Fruit fly (Drosophila melanogaster): Measurements from ENCODE around the gene CG1958.

CG1958 gene

DNA sequence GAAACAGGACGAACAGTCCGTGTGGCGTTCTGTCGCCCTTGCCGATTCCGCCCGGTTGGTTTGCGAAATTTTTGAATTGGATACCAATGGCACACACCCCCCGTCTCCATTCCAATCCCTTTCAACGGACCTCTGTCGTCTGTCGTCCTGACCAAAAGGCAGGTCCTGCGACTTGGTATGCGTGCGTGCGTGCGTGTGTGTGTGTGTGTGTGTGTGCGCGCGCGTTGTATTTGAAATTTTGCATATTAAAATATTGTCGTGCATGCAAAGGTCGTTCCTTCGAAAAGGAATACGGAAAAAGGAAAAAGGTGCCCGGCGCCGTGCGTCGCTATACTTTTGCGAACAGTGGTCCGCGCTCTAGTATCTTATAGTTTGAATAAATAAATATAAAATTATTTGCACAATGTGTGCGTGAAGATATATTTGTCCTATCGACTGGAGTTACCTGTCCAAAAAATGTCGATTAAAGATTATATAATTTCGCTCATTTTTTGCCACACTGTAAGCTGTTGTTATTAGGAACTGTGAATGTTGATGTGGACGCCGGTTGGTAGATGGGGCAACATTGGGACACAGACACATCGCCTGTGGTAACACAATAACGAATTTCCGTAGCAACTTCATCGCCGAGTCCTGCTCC, 4.8 kb downstream of the CG1958 start:
- TF ChIP-seq Pif1A (GFP tag; optimal IDR thresholded peaks at IDR 0.05) (no peak), CG14655 (GFP tag; optimal IDR thresholded peaks at IDR 0.05) (no peak), Pif1B (GFP tag; optimal IDR thresholded peaks at IDR 0.05) (no peak), CG10348 (GFP tag; IDR thresholded peaks at IDR 0.05) (no peak), rn (GFP tag; IDR thresholded peaks at IDR 0.05) (no peak), CG15710 (tag; optimal IDR thresholded peaks at IDR 0.05) (no peak), CG9948 (tag; optimal IDR thresholded peaks at IDR 0.05) (no peak), CG4496 (GFP tag; IDR thresholded peaks at IDR 0.05) (no peak), D1 (tag; optimal IDR thresholded peaks at IDR 0.05) (no peak), CG32121 (GFP tag; IDR thresholded peaks at IDR 0.05) (no peak), EcR (GFP tag; optimal IDR thresholded peaks at IDR 0.05) (no peak), CG13204 (GFP tag; optimal IDR thresholded peaks at IDR 0.05) (no peak), CG34367 (tag; optimal IDR thresholded peaks at IDR 0.05) (no peak), CG12605 (GFP tag; IDR thresholded peaks at IDR 0.05) (no peak)

DNA sequence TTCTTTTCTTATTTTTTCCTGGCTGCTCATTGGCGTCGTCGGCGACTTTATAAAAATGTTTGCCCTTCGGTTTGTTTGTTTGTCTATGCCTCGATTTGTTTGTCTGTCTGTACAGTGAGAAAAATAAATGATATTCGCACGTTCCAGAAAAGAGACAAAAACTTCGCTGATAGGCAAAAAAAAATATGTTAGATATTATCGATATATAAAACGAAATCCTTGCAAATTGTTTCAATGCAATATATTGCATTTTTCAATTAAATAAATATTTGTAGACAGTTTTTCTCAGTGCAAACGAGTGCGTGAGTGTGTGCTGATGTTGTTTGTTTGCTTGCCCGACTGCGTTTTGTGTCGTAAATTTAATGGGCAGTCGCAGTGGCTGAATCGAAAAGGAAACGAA, 10.3 kb downstream of the CG1958 start:
- TF ChIP-seq CG10348 (GFP tag; IDR thresholded peaks at IDR 0.05) (no peak), CG12605 (GFP tag; IDR thresholded peaks at IDR 0.05) (no peak), EcR (GFP tag; optimal IDR thresholded peaks at IDR 0.05) (no peak), Pif1B (GFP tag; optimal IDR thresholded peaks at IDR 0.05) (no peak), CG32121 (GFP tag; IDR thresholded peaks at IDR 0.05) (no peak), CG8159 (tag; optimal IDR thresholded peaks at IDR 0.05) (peak; percentile 1), Ets98B (GFP tag; IDR thresholded peaks at IDR 0.05) (no peak)

DNA sequence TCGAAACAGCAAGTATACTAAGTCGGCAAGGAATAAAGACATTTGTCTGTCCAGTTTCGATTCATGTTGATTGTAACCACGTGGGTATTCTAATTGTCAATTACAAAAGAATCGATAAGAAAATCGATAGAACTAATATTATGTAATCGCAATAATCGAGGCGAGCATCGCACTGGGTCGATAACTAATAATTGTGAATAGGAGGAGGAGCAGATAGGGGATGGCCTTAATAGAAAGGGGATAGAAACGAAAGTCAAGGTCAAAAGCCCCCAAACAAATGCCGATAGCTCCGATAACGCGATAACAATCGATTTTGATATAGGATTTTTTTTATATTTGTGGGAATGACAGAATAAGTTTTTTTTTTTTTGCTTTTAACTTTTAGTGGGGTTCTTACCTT, 18.3 kb downstream of the CG1958 start:
- TF ChIP-seq CG17806 (tag; optimal IDR thresholded peaks at IDR 0.05) (no peak), D1 (tag; optimal IDR thresholded peaks at IDR 0.05) (no peak), CG12605 (GFP tag; IDR thresholded peaks at IDR 0.05) (no peak), Snoo (tag; optimal IDR thresholded peaks at IDR 0.05) (no peak), Ets98B (GFP tag; IDR thresholded peaks at IDR 0.05) (no peak), CG14655 (GFP tag; optimal IDR thresholded peaks at IDR 0.05) (no peak), fd96Ca (GFP tag; IDR thresholded peaks at IDR 0.05) (no peak), CG13204 (GFP tag; optimal IDR thresholded peaks at IDR 0.05) (no peak), CG4496 (GFP tag; IDR thresholded peaks at IDR 0.05) (no peak), rn (GFP tag; IDR thresholded peaks at IDR 0.05) (no peak)

DNA sequence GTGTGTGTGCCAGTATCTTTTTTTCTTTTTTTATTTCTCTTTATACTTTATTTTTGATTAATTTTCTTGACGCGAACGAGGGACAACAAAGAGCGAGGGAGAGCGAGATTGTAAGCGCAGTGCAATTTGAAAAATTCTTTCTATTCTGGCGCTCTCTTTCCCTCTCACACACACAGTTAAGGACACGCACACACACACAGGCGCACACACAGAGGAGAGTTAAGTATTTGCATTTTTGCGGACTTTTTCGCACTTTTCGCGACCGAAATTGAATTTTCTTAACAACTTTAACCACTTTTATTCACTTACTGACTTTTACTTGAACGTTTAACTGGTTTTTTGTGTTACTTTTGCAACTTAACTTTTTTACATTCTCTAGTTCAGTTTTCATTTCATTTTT, 18.7 kb downstream of the CG1958 start:
- TF ChIP-seq CG8159 (tag; optimal IDR thresholded peaks at IDR 0.05) (no peak), CG13204 (GFP tag; optimal IDR thresholded peaks at IDR 0.05) (no peak)

DNA sequence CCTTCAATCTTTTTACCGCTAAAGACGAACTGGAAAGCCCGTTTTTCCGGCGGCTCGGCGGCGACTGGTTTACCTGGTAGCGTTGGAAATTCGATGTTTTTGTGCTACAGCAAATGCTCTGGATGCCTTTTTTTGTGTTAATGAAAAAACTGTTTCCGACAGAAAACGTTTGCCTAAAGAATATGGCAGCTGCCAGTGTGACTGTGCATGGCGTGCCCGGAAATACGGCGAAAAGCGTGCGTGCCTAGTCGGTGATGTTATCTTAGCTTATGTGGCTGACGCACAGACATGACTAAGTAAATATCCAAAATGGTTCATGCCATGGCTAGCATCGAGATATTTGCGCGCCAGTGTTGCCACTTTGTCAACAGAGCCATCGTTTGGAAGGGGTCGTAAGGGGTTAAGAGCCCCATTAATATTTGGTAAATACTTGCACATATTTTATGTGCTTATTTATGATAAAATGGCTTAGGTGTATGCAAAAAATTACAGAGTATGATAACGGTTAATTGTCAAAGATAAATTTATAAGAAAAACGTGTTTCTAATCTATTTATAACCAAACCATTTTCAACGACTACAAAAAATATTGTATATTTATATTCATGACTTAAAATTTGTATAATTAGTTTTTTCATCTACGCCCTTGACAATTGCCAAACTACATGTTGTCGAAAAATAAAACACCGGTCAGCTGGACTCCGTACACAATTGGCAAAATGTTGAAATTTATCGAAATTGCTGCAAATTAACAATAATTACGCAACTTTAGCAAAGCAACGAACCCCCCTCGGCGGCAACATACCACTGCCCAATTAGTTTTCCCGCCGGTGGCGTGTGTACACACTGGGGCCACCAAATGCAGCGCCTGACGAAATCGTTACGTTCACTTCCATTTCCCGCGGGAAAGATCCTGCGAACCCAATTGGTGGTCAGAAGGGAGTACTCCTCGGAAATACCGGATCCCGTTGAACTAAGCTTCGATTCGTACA, 19.6 kb downstream of the CG1958 start, which contains the start of gene CG2059:
Gene CG2059, plus strand, starts transcription at position 364 of the 991 bp plus-strand sequence.
- TF ChIP-seq gl (tag; optimal IDR thresholded peaks at IDR 0.05) (no peak), rn (GFP tag; IDR thresholded peaks at IDR 0.05) (no peak), fd96Ca (GFP tag; IDR thresholded peaks at IDR 0.05) (peak; percentile 65; the same call in 2 of the 3 replicates), Pif1B (GFP tag; optimal IDR thresholded peaks at IDR 0.05) (no peak), Ets98B (GFP tag; IDR thresholded peaks at IDR 0.05) (peak; percentile 18; the same call in 1 of the 2 replicates), EcR (GFP tag; optimal IDR thresholded peaks at IDR 0.05) (peak; percentile 39), CG4496 (GFP tag; IDR thresholded peaks at IDR 0.05) (peak; percentile 54; the same call in 1 of the 3 replicates), CG32121 (GFP tag; IDR thresholded peaks at IDR 0.05) (no peak), CG8159 (tag; optimal IDR thresholded peaks at IDR 0.05) (peak; percentile 24), CG8301 (tag; optimal IDR thresholded peaks at IDR 0.05) (peak; percentile 12), CG12605 (GFP tag; IDR thresholded peaks at IDR 0.05) (no peak)

DNA sequence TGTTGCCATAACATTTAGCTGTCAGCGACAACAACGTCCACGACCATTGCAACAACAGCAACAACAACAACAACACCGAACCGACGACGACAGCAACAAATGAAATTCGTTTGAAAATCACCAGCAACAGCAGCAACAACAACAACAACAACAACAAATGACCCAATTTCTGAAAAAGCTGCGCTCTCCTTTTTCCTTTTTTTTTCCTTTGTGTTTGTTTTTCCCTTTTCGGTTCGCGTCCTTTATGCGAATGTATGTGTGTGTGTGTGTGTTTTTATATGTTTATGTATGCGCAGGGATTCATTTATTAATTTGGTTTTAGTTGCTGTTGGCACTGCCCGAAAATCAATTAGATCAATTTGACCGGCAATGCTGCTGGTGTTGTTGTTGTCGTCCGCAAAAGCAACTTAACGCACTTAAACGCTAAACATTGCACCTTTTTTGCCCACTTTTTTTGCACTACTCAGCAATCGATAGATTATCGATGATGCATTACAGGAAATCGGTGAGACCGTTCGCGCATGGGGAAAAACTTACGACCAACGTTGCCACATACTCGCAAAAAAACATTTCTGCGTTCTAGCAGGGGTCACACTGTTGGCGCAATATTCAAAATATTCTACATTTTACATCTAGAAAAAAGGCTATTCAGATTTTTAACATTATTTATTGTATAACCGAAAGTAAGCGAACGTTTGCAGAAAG, 24.3 kb downstream of the CG1958 start, which contains the start of gene unc-119:
Gene unc-119, minus strand, starts transcription at position 488 of the 705 bp plus-strand sequence.
- TF ChIP-seq gl (tag; optimal IDR thresholded peaks at IDR 0.05) (peak; percentile 66), CG14655 (GFP tag; optimal IDR thresholded peaks at IDR 0.05) (no peak), CG9948 (tag; optimal IDR thresholded peaks at IDR 0.05) (peak; percentile 22), rn (GFP tag; IDR thresholded peaks at IDR 0.05) (no peak), fd96Ca (GFP tag; IDR thresholded peaks at IDR 0.05) (no peak), D1 (tag; optimal IDR thresholded peaks at IDR 0.05) (peak; percentile 3), CG12605 (GFP tag; IDR thresholded peaks at IDR 0.05) (no peak; the same call in 1 of the 2 replicates), CG17806 (tag; optimal IDR thresholded peaks at IDR 0.05) (peak; percentile 7), Pif1B (GFP tag; optimal IDR thresholded peaks at IDR 0.05) (peak; percentile 9), CG8159 (tag; optimal IDR thresholded peaks at IDR 0.05) (peak; percentile 5), CG10348 (GFP tag; IDR thresholded peaks at IDR 0.05) (no peak), CG32121 (GFP tag; IDR thresholded peaks at IDR 0.05) (no peak), Ets98B (GFP tag; IDR thresholded peaks at IDR 0.05) (no peak), CG8301 (tag; optimal IDR thresholded peaks at IDR 0.05) (no peak), Snoo (tag; optimal IDR thresholded peaks at IDR 0.05) (peak; percentile 3), CG15710 (tag; optimal IDR thresholded peaks at IDR 0.05) (peak; percentile 56), CG13204 (GFP tag; optimal IDR thresholded peaks at IDR 0.05) (peak; percentile 59), CG4496 (GFP tag; IDR thresholded peaks at IDR 0.05) (peak; percentile 28; the same call in 1 of the 3 replicates), EcR (GFP tag; optimal IDR thresholded peaks at IDR 0.05) (peak; percentile 33), CG34367 (tag; optimal IDR thresholded peaks at IDR 0.05) (peak; percentile 59), Pif1A (GFP tag; optimal IDR thresholded peaks at IDR 0.05) (peak; percentile 38)
